Worm (Caenorhabditis elegans) whole organism, L4 larva: ENCODE results near the gene F10C1.9.

Experiments
- daf-16 ChIP-seq, 3 experiments: sonication (generic microtip); optimal IDR thresholded peaks; 2 replicates each; lab custom pipeline; 2016 to 2017; ENCODE audit warnings: missing genetic modification characterization in 3 of 3, missing genetic modification reagents in 3 of 3, mild to moderate bottlenecking in 2 of 3, missing compliant biosample characterization in 2 of 3, missing biosample characterization in 1 of 3, moderate library complexity in 1 of 3
- lsy-2 ChIP-seq, 2 experiments: fragments of 150-350 bp in 1 of 2; sonication (generic microtip) in 1 of 2; optimal IDR thresholded peaks; 2 replicates each; lab custom pipeline; 2014 to 2017; ENCODE audit warnings: missing biosample characterization in 2 of 2, missing genetic modification characterization in 2 of 2
- mdl-1 ChIP-seq, 2 experiments: fragments of 150-350 bp in 1 of 2; sonication (generic microtip) in 1 of 2; optimal IDR thresholded peaks; 2 replicates each; lab custom pipeline; 2014 to 2017; ENCODE audit warnings: missing biosample characterization in 2 of 2, missing genetic modification characterization in 2 of 2
- mxl-2 ChIP-seq: fragments of 200-800 bp; sonication (Bioruptor generic); conservative IDR thresholded peaks from 2 replicates; pipeline ENCODE4 v1.3.6; 2022; ENCODE audit warnings: missing genetic modification reagents, missing genetic modification characterization, missing compliant biosample characterization
- nhr-10 ChIP-seq: fragments of 150-350 bp; optimal IDR thresholded peaks from 2 replicates; lab custom pipeline; 2014; ENCODE audit warnings: missing biosample characterization, missing genetic modification characterization
- nhr-77 ChIP-seq: fragments of 150-350 bp; optimal IDR thresholded peaks from 2 replicates; lab custom pipeline; 2014; ENCODE audit warnings: missing biosample characterization, missing genetic modification characterization
- skn-1 ChIP-seq: fragments of 150-350 bp; optimal IDR thresholded peaks from 2 replicates; lab custom pipeline; 2014; ENCODE audit warnings: missing biosample characterization, missing genetic modification characterization
- unc-62 ChIP-seq, 3 experiments: fragments of 150-350 bp in 1 of 3; sonication (generic microtip); optimal IDR thresholded peaks in 2 of 3; peaks in 1 of 3; 1 replicate in 1 of 3; 2 replicates in 2 of 3; lab custom pipeline; 2014 to 2017; ENCODE audit warnings: missing biosample characterization in 3 of 3, missing genetic modification characterization in 3 of 3, missing genetic modification reagents in 3 of 3, missing genotype in 1 of 3

- TF ChIP-seq unc-62 (GFP tag; optimal IDR thresholded peaks at IDR 0.05 in 1 of 2; lab: Kevin White, UChicago), result peak in 1 of 2 experiments; percentile 55
- no peak for TF ChIP-seq unc-62 (tag; optimal IDR thresholded peaks at IDR 0.05; lab: Kevin White, UChicago)
- no peak for TF ChIP-seq nhr-77 (tag; lab: Kevin White, UChicago)
- TF ChIP-seq skn-1 (tag; lab: Kevin White, UChicago), result no peak
- TF ChIP-seq mdl-1 (tag; optimal IDR thresholded peaks at IDR 0.05; lab: Kevin White, UChicago), result no peak
- peak in 1 of 2 experiments; percentile 0 for TF ChIP-seq daf-16 (GFP tag; optimal IDR thresholded peaks at IDR 0.05; lab: Kevin White, UChicago)
- peak; percentile 78 for TF ChIP-seq daf-16 (tag; optimal IDR thresholded peaks at IDR 0.05; lab: Kevin White, UChicago)
- TF ChIP-seq nhr-10 (tag; lab: Kevin White, UChicago), result peak; percentile 46
- no peak for TF ChIP-seq mxl-2 (GFP tag; lab: Robert Waterston, UW)
- TF ChIP-seq lsy-2 (tag; optimal IDR thresholded peaks at IDR 0.05; lab: Kevin White, UChicago), result no peak
These were observed 3.3 kb upstream of the F10C1.9 start for ce11 chrII:5748395-5748794.
